Worm (Caenorhabditis elegans) whole organism, L1 larva: ENCODE results near the gene nex-2.

Source experiments
- C16A3.4 ChIP-seq: fragments of 150-350 bp; optimal IDR thresholded peaks from 2 replicates; lab custom pipeline; 2014; ENCODE audit warnings: missing biosample characterization, missing genetic modification characterization
- alr-1 ChIP-seq: fragments of 200-800 bp; sonication (Bioruptor generic); optimal IDR thresholded peaks from 2 replicates; lab custom pipeline; 2018; ENCODE audit warnings: borderline replicate concordance, mild to moderate bottlenecking, missing genetic modification characterization, missing compliant biosample characterization
- dpl-1 ChIP-seq, 3 experiments: fragments of 150-350 bp in 2 of 3; sonication (generic microtip) in 1 of 3; optimal IDR thresholded peaks; 2 replicates each; lab custom pipeline; 2014 to 2017; ENCODE audit warnings: missing biosample characterization in 3 of 3, missing genetic modification characterization in 3 of 3, missing genetic modification reagents in 3 of 3
- elt-3 ChIP-seq, 6 experiments: fragments of 150-350 bp in 1 of 6; sonication (generic microtip); optimal IDR thresholded peaks; 2 replicates each; lab custom pipeline; 2017 to 2018; ENCODE audit warnings: missing biosample characterization in 6 of 6, missing genetic modification characterization in 6 of 6, inconsistent platforms in 1 of 6
- jun-1 ChIP-seq: fragments of 150-350 bp; optimal IDR thresholded peaks from 2 replicates; lab custom pipeline; 2014; ENCODE audit warnings: missing biosample characterization, missing genetic modification reagents, missing genetic modification characterization
- mab-9 ChIP-seq: fragments of 200-800 bp; sonication (Bioruptor generic); IDR thresholded peaks from 2 replicates; pipeline ENCODE4 v1.3.6; 2022; ENCODE audit warnings: missing genetic modification reagents, missing genetic modification characterization, missing compliant biosample characterization
- nhr-12 ChIP-seq: sonication (generic microtip); optimal IDR thresholded peaks from 2 replicates; lab custom pipeline; 2017; ENCODE audit warnings: missing biosample characterization, missing genetic modification characterization
- nhr-19 ChIP-seq: fragments of 200-800 bp; sonication (Bioruptor generic); conservative IDR thresholded peaks from 2 replicates; pipeline ENCODE4 v1.3.6; 2022; ENCODE audit warnings: missing genetic modification characterization, missing compliant biosample characterization
- snpc-4 ChIP-seq: fragments of 150-350 bp; optimal IDR thresholded peaks from 2 replicates; lab custom pipeline; 2014; ENCODE audit warnings: missing biosample characterization, missing genetic modification characterization
- sptf-1 ChIP-seq: fragments of 150-350 bp; optimal IDR thresholded peaks from 2 replicates; lab custom pipeline; 2014; ENCODE audit warnings: missing biosample characterization, missing genetic modification characterization
- ztf-11 ChIP-seq, 2 experiments: sonication (generic microtip); optimal IDR thresholded peaks; 2 replicates each; lab custom pipeline; 2016 to 2017; ENCODE audit warnings: missing genetic modification characterization in 2 of 2, missing biosample characterization in 1 of 2, missing compliant biosample characterization in 1 of 2

ce11 chrIII:10359916-10360315 is 29.7 kb upstream of the nex-2 start:
- no peak for TF ChIP-seq ztf-11 (tag; optimal IDR thresholded peaks at IDR 0.05; lab: Kevin White, UChicago)
- TF ChIP-seq C16A3.4 (tag; lab: Kevin White, UChicago) = no peak
- no peak for TF ChIP-seq nhr-19 (GFP tag; lab: Robert Waterston, UW)
- no peak for TF ChIP-seq snpc-4 (tag; lab: Kevin White, UChicago)
- TF ChIP-seq mab-9 (GFP tag; lab: Robert Waterston, UW) = no peak
- no peak for TF ChIP-seq dpl-1 (GFP tag; optimal IDR thresholded peaks at IDR 0.05; lab: Kevin White, UChicago)
- TF ChIP-seq nhr-12 = no peak
- no peak for TF ChIP-seq sptf-1
- no peak for TF ChIP-seq elt-3 (tag; optimal IDR thresholded peaks at IDR 0.05; lab: Kevin White, UChicago)
- no peak for TF ChIP-seq jun-1 (tag; lab: Kevin White, UChicago)
- no peak for TF ChIP-seq alr-1 (tag; lab: Kevin White, UChicago)
